Fruit fly (Drosophila melanogaster): ENCODE data around the gene CG4822.

CG4822 gene

dm6 chr2L:121456-121831 lies at the start of gene CG4822:
Gene CG4822, minus strand, starts transcription at chr2L:121754.
- TF ChIP-seq Jra (GFP tag; optimal IDR thresholded peaks at IDR 0.05) (no peak), psq (GFP tag; optimal IDR thresholded peaks at IDR 0.05) (no peak), N (GFP tag; optimal IDR thresholded peaks at IDR 0.05) (no peak), HLH106 (tag; optimal IDR thresholded peaks at IDR 0.05) (no peak), Mio (GFP tag; optimal IDR thresholded peaks at IDR 0.05) (no peak), brk (GFP tag; optimal IDR thresholded peaks at IDR 0.05) (no peak), lola (GFP tag; optimal IDR thresholded peaks at IDR 0.05) (no peak), Hr83 (GFP tag; optimal IDR thresholded peaks at IDR 0.05; ENCODE audit: poor library complexity, severe bottlenecking) (no peak), Dfd (GFP tag; optimal IDR thresholded peaks at IDR 0.05) (no peak), Hnf4 (GFP tag; optimal IDR thresholded peaks at IDR 0.05) (no peak), dl (GFP tag; optimal IDR thresholded peaks at IDR 0.05; ENCODE audit: insufficient read depth in 1 of 2, partially characterized antibody in 2 of 2) (no peak), Vsx2 (GFP tag; optimal IDR thresholded peaks at IDR 0.05; ENCODE audit: partially characterized antibody) (no peak), dmrt93B (GFP tag; optimal IDR thresholded peaks at IDR 0.05) (no peak), ey (GFP tag; optimal IDR thresholded peaks at IDR 0.05) (no peak), jim (GFP tag; optimal IDR thresholded peaks at IDR 0.05) (no peak), sv (GFP tag; optimal IDR thresholded peaks at IDR 0.05) (no peak), usp (GFP tag; optimal IDR thresholded peaks at IDR 0.05) (no peak), OdsH (GFP tag; optimal IDR thresholded peaks at IDR 0.05) (no peak)

dm6 chr2L:170383-170782 lies 48.8 kb upstream of the CG4822 start:
- TF ChIP-seq tai (GFP tag; optimal IDR thresholded peaks at IDR 0.05) (peak; percentile 41), Rel (GFP tag; optimal IDR thresholded peaks at IDR 0.05) (peak; percentile 4), Rel (tag; optimal IDR thresholded peaks at IDR 0.05) (peak; percentile 6), GATAd (GFP tag; optimal IDR thresholded peaks at IDR 0.05) (no peak), Vsx2 (GFP tag; optimal IDR thresholded peaks at IDR 0.05; ENCODE audit: partially characterized antibody) (no peak), CrebA (GFP tag; optimal IDR thresholded peaks at IDR 0.05; ENCODE audit: borderline replicate concordance) (peak; percentile 56), CG9705 (GFP tag; optimal IDR thresholded peaks at IDR 0.05) (no peak), sage (GFP tag; optimal IDR thresholded peaks at IDR 0.05) (peak; percentile 0)

- TF ChIP-seq brk (GFP tag; optimal IDR thresholded peaks at IDR 0.05) = peak; percentile 40
- TF ChIP-seq lola (GFP tag; optimal IDR thresholded peaks at IDR 0.05) = no peak
- no peak for TF ChIP-seq dsf (GFP tag; optimal IDR thresholded peaks at IDR 0.05; ENCODE audit: borderline replicate concordance)
- TF ChIP-seq sv (GFP tag; optimal IDR thresholded peaks at IDR 0.05) = no peak
- TF ChIP-seq Hr83 (GFP tag; optimal IDR thresholded peaks at IDR 0.05; ENCODE audit: poor library complexity, severe bottlenecking) = peak; percentile 57
- no peak for TF ChIP-seq Vsx2 (GFP tag; optimal IDR thresholded peaks at IDR 0.05; ENCODE audit: partially characterized antibody)
- no peak for TF ChIP-seq CrebA (GFP tag; optimal IDR thresholded peaks at IDR 0.05; ENCODE audit: borderline replicate concordance)
- no peak for TF ChIP-seq Rel (GFP tag; optimal IDR thresholded peaks at IDR 0.05)
- TF ChIP-seq Rel (tag; optimal IDR thresholded peaks at IDR 0.05) = no peak
- TF ChIP-seq Abd-B (GFP tag; optimal IDR thresholded peaks at IDR 0.05) = no peak
- TF ChIP-seq Hnf4 (GFP tag; optimal IDR thresholded peaks at IDR 0.05) = peak; percentile 11
- peak; percentile 13 for TF ChIP-seq sage (GFP tag; optimal IDR thresholded peaks at IDR 0.05)
These were observed 46.8 kb upstream of the CG4822 start for dm6 chr2L:168270-168901.

dm6 chr2L:166115-167069 lies 44.8 kb upstream of the CG4822 start:
- TF ChIP-seq Sp1 (GFP tag; optimal IDR thresholded peaks at IDR 0.05) (peak; percentile 94), Abd-B (GFP tag; optimal IDR thresholded peaks at IDR 0.05) (no peak), dsf (GFP tag; optimal IDR thresholded peaks at IDR 0.05; ENCODE audit: borderline replicate concordance) (peak; percentile 86), Myc (optimal IDR thresholded peaks at IDR 0.05) (no peak), woc (GFP tag; optimal IDR thresholded peaks at IDR 0.05) (peak; percentile 80), Hr78 (GFP tag; optimal IDR thresholded peaks at IDR 0.05) (no peak), Hr83 (GFP tag; optimal IDR thresholded peaks at IDR 0.05; ENCODE audit: poor library complexity, severe bottlenecking) (peak; percentile 97), CrebA (GFP tag; optimal IDR thresholded peaks at IDR 0.05; ENCODE audit: borderline replicate concordance) (peak; percentile 98), dl (GFP tag; optimal IDR thresholded peaks at IDR 0.05; ENCODE audit: insufficient read depth in 1 of 2, partially characterized antibody in 2 of 2) (peak; percentile 57 to 60), Rel (GFP tag; optimal IDR thresholded peaks at IDR 0.05) (peak; percentile 92), Rel (tag; optimal IDR thresholded peaks at IDR 0.05) (peak; percentile 82), jim (GFP tag; optimal IDR thresholded peaks at IDR 0.05) (peak; percentile 93), Hnf4 (GFP tag; optimal IDR thresholded peaks at IDR 0.05) (peak; percentile 89), sage (GFP tag; optimal IDR thresholded peaks at IDR 0.05) (peak; percentile 97), Jra (GFP tag; optimal IDR thresholded peaks at IDR 0.05) (peak; percentile 94), Dif (GFP tag; optimal IDR thresholded peaks at IDR 0.05; ENCODE audit: partially characterized antibody) (peak; percentile 82), sv (GFP tag; optimal IDR thresholded peaks at IDR 0.05) (peak; percentile 30), tai (GFP tag; optimal IDR thresholded peaks at IDR 0.05) (peak; percentile 93), brk (GFP tag; optimal IDR thresholded peaks at IDR 0.05) (peak; percentile 98), lola (GFP tag; optimal IDR thresholded peaks at IDR 0.05) (no peak), ey (GFP tag; optimal IDR thresholded peaks at IDR 0.05) (peak; percentile 49), foxo (GFP tag; optimal IDR thresholded peaks at IDR 0.05) (peak; percentile 74 to 97), Mio (GFP tag; optimal IDR thresholded peaks at IDR 0.05) (peak; percentile 40), CG32264 (GFP tag; optimal IDR thresholded peaks at IDR 0.05) (peak; percentile 93), pan (optimal IDR thresholded peaks at IDR 0.05) (no peak), h (GFP tag; optimal IDR thresholded peaks at IDR 0.05) (peak; percentile 89), CG9705 (GFP tag; optimal IDR thresholded peaks at IDR 0.05) (peak; percentile 83), Vsx2 (GFP tag; optimal IDR thresholded peaks at IDR 0.05; ENCODE audit: partially characterized antibody) (peak; percentile 76), usp (GFP tag; optimal IDR thresholded peaks at IDR 0.05) (no peak), psq (GFP tag; optimal IDR thresholded peaks at IDR 0.05) (peak; percentile 83), Dfd (GFP tag; optimal IDR thresholded peaks at IDR 0.05) (no peak)

Data from whole organism, wandering third instar larva.